Worm (Caenorhabditis elegans) whole organism, early embryonic: ENCODE data around the gene F46C5.2.

Experiments used
- B0310.2 ChIP-seq: sonication (generic microtip); optimal IDR thresholded peaks from 2 replicates; lab custom pipeline; 2016; ENCODE audit warnings: mild to moderate bottlenecking, missing genetic modification characterization, missing compliant biosample characterization
- hmbx-1 ChIP-seq: sonication (generic microtip); optimal IDR thresholded peaks from 2 replicates; lab custom pipeline; 2016; ENCODE audit warnings: mild to moderate bottlenecking, missing genetic modification characterization, missing compliant biosample characterization

DNA sequence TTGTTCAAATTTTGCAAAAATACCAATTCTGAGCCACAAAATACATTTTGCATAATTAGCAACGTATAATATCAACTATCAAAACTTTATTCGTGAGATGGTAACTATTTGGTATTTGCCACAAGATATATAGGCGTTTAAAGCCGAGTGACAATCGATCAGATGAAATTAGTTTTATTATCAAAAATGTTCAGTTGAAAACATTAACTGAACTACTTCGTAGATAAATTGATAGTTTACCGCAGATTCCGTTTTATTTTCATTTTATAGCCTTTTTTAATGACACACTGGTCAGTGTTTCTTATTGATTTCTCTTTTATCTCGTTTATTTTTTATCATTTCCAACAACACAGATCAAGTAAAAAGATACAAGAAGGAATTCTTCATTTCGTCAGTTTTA, 11.9 kb downstream of the F46C5.2 start:
- TF ChIP-seq hmbx-1 (no peak), B0310.2 (tag; lab: Kevin White, UChicago) (no peak)
